Worm (Caenorhabditis elegans) whole organism, L4 larva: ENCODE results near the gene wdr-60.

Source experiments
- ZK337.2 ChIP-seq: fragments of 200-800 bp; sonication (Bioruptor generic); IDR thresholded peaks from 2 replicates; pipeline ENCODE4 v1.3.6; 2022; ENCODE audit warnings: missing genetic modification reagents, missing genetic modification characterization, missing compliant biosample characterization
- dve-1 ChIP-seq: sonication (generic microtip); optimal IDR thresholded peaks from 2 replicates; lab custom pipeline; 2017; ENCODE audit warnings: antibody characterized with exemption, mild to moderate bottlenecking, missing genetic modification characterization, missing compliant biosample characterization; ENCODE audit not compliant: insufficient read depth
- lir-3 ChIP-seq: sonication (generic microtip); optimal IDR thresholded peaks from 2 replicates; lab custom pipeline; 2016; ENCODE audit warnings: mild to moderate bottlenecking, missing genetic modification characterization, missing compliant biosample characterization

DNA sequence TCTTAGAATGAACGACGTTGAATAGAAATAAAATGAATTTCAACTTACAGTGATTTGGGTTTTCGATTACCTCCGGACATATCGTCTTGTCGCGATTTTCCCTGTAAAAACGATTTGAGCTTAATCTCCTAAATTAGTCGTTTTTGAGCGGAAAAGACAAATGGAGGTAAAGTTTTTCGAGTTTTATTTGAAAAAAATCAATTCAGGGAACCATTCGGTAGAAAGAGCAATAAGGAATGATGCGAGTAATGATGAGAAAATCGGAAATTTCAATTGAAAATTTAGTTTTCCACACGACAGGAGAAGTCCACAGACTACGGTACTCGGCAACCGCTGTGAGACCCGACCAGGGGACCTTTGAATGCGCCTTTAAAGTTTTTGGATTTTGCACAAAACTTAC, 15.2 kb downstream of the wdr-60 start, which contains the start of gene R144.10:
- TF ChIP-seq ZK337.2 (GFP tag; lab: Robert Waterston, UW): no peak
- no peak for TF ChIP-seq dve-1 (tag; lab: Kevin White, UChicago)
- TF ChIP-seq lir-3 (tag; lab: Kevin White, UChicago): no peak
